Fruit fly (Drosophila melanogaster) whole organism, wandering third instar larva: ENCODE results near the gene Acsx4.

Experiments used
- Abd-B ChIP-seq: fragments of >200 bp; optimal IDR thresholded peaks from 2 replicates; lab custom pipeline; 2017; ENCODE audit warnings: missing biosample characterization, missing genetic modification characterization
- CG32264 ChIP-seq: fragments of 200-800 bp; sonication (Bioruptor generic); optimal IDR thresholded peaks from 2 replicates; lab custom pipeline; 2016; ENCODE audit warnings: missing biosample characterization, missing genetic modification characterization
- CG9705 ChIP-seq: fragments of 200-800 bp; sonication (Bioruptor generic); optimal IDR thresholded peaks from 2 replicates; lab custom pipeline; 2018; ENCODE audit warnings: missing biosample characterization, mild to moderate bottlenecking, missing genetic modification characterization
- CrebA ChIP-seq: fragments of 200-800 bp; sonication (Bioruptor generic); optimal IDR thresholded peaks from 2 replicates; lab custom pipeline; 2016; ENCODE audit warnings: missing biosample characterization, mild to moderate bottlenecking, missing genetic modification characterization, borderline replicate concordance
- Dfd ChIP-seq: fragments of >200 bp; optimal IDR thresholded peaks from 2 replicates; lab custom pipeline; 2017; ENCODE audit warnings: missing biosample characterization, missing genetic modification characterization
- HLH106 ChIP-seq: fragments of 200-800 bp; optimal IDR thresholded peaks from 3 replicates; lab custom pipeline; 2019; ENCODE audit warnings: missing biosample characterization, mild to moderate bottlenecking, missing genetic modification characterization, moderate library complexity
- Jra ChIP-seq: sonication (Bioruptor generic); optimal IDR thresholded peaks from 2 replicates; lab custom pipeline; 2016; ENCODE audit warnings: missing biosample characterization, missing genetic modification characterization
- N ChIP-seq: fragments of >200 bp; optimal IDR thresholded peaks from 2 replicates; lab custom pipeline; 2018; ENCODE audit warnings: missing biosample characterization, missing external identifiers, missing genetic modification characterization
- OdsH ChIP-seq: fragments of 200-800 bp; sonication (Bioruptor generic); optimal IDR thresholded peaks from 2 replicates; lab custom pipeline; 2016; ENCODE audit warnings: missing biosample characterization, mild to moderate bottlenecking, missing genetic modification characterization
- Rel ChIP-seq, 2 experiments: fragments of 200-800 bp; sonication (Bioruptor generic) in 1 of 2; optimal IDR thresholded peaks; 2 replicates in 1 of 2; 3 replicates in 1 of 2; lab custom pipeline; 2016 to 2019; ENCODE audit warnings: mild to moderate bottlenecking in 2 of 2, missing biosample characterization in 2 of 2, missing genetic modification characterization in 2 of 2, moderate library complexity in 1 of 2
- Sp1 ChIP-seq: fragments of 200-800 bp; sonication (Bioruptor generic); optimal IDR thresholded peaks from 3 replicates; lab custom pipeline; 2019; ENCODE audit warnings: missing biosample characterization, mild to moderate bottlenecking, missing genetic modification characterization, moderate library complexity
- Vsx2 ChIP-seq: fragments of 200-300, 225-300 bp; sonication (Bioruptor generic); optimal IDR thresholded peaks from 2 replicates; lab custom pipeline; 2018; ENCODE audit warnings: missing biosample characterization, missing genetic modification characterization; ENCODE audit not compliant: partially characterized antibody
- br ChIP-seq: fragments of 200-800 bp; sonication (Bioruptor generic); optimal IDR thresholded peaks from 2 replicates; lab custom pipeline; 2016; ENCODE audit warnings: missing biosample characterization, missing genetic modification characterization
- brk ChIP-seq: fragments of 200-800 bp; sonication (Bioruptor generic); optimal IDR thresholded peaks from 2 replicates; lab custom pipeline; 2016; ENCODE audit warnings: missing biosample characterization, mild to moderate bottlenecking, missing genetic modification characterization
- dsf ChIP-seq: sonication (Bioruptor generic); optimal IDR thresholded peaks from 2 replicates; lab custom pipeline; 2016; ENCODE audit warnings: missing biosample characterization, missing genetic modification characterization, borderline replicate concordance
- foxo ChIP-seq, 2 experiments: fragments of 200-800 bp; sonication (Bioruptor generic); optimal IDR thresholded peaks; 2 replicates in 1 of 2; 3 replicates in 1 of 2; lab custom pipeline; 2016 to 2017; ENCODE audit warnings: missing biosample characterization in 2 of 2, missing genetic modification characterization in 2 of 2
- jim ChIP-seq: fragments of 175-275, 200-325 bp; sonication (Bioruptor generic); optimal IDR thresholded peaks from 2 replicates; lab custom pipeline; 2016; ENCODE audit warnings: missing biosample characterization, mild to moderate bottlenecking, missing genetic modification characterization
- lola ChIP-seq: fragments of >200 bp; optimal IDR thresholded peaks from 2 replicates; lab custom pipeline; 2017; ENCODE audit warnings: missing biosample characterization, missing genetic modification characterization
- pan ChIP-seq: fragments of >200 bp; optimal IDR thresholded peaks from 2 replicates; lab custom pipeline; 2017
- psq ChIP-seq: fragments of 200-800 bp; sonication (Bioruptor generic); optimal IDR thresholded peaks from 3 replicates; lab custom pipeline; 2017; ENCODE audit warnings: missing biosample characterization, mild to moderate bottlenecking, missing genetic modification characterization, moderate library complexity
- rgr ChIP-seq: fragments of 200-800 bp; sonication (Bioruptor generic); optimal IDR thresholded peaks from 3 replicates; lab custom pipeline; 2016; ENCODE audit warnings: missing biosample characterization, mild to moderate bottlenecking, missing genetic modification characterization
- sage ChIP-seq: fragments of 200-800 bp; sonication (Bioruptor generic); optimal IDR thresholded peaks from 2 replicates; lab custom pipeline; 2016; ENCODE audit warnings: missing biosample characterization, mild to moderate bottlenecking, missing genetic modification characterization
- sv ChIP-seq: fragments of 200-800 bp; sonication (Bioruptor generic); optimal IDR thresholded peaks from 3 replicates; lab custom pipeline; 2016; ENCODE audit warnings: missing biosample characterization, missing genetic modification characterization
- tai ChIP-seq: sonication (Bioruptor generic); optimal IDR thresholded peaks from 2 replicates; lab custom pipeline; 2016; ENCODE audit warnings: missing biosample characterization, missing genetic modification characterization
- usp ChIP-seq: fragments of >200 bp; optimal IDR thresholded peaks from 2 replicates; lab custom pipeline; 2017; ENCODE audit warnings: missing biosample characterization, missing genetic modification characterization
- woc ChIP-seq: sonication (Bioruptor generic); optimal IDR thresholded peaks from 2 replicates; lab custom pipeline; 2016; ENCODE audit warnings: missing biosample characterization, mild to moderate bottlenecking, missing genetic modification characterization

The Acsx4 gene

DNA sequence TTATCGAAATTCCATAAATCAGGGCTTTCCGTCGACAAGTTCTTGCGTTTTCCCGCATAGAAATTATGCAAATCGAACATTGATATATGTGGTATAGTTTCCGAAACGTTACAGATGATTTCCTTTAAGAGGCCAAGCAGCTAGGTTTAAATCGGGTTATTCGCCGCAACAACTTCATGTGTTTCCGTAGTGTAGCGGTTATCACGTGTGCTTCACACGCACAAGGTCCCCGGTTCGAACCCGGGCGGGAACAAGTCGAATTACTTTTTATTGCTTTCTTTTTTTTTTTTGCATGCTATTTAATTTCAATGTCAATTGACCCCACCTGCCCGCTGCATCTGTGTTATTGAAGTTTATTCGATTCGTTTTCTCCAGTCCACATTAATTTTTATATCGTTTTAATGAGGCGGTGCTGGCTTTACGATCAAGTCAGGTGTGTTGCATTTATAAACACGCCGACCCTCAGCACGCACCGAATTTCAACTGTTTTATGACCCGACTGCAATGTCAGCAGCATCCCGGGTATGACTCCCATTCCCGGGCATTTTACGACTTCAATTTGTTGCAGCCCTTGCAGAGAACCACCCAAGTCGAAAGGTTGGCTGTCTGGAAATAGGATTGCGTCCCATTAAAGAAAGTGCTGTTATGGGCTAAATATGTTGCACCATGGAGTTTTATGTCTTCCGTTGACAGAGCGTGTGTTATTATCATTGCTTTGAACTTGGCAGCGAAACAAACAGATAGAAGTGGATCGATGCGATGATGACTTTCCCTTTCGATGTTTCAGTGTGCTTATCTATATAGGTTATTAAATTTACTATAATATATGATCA lies 6.8 kb downstream of the Acsx4 start:
- TF ChIP-seq Rel (GFP tag; optimal IDR thresholded peaks at IDR 0.05; lab: Kevin White, UChicago) (no peak), Rel (tag; optimal IDR thresholded peaks at IDR 0.05; lab: Kevin White, UChicago) (peak; percentile 15), sage (GFP tag; lab: Kevin White, UChicago) (no peak)

DNA sequence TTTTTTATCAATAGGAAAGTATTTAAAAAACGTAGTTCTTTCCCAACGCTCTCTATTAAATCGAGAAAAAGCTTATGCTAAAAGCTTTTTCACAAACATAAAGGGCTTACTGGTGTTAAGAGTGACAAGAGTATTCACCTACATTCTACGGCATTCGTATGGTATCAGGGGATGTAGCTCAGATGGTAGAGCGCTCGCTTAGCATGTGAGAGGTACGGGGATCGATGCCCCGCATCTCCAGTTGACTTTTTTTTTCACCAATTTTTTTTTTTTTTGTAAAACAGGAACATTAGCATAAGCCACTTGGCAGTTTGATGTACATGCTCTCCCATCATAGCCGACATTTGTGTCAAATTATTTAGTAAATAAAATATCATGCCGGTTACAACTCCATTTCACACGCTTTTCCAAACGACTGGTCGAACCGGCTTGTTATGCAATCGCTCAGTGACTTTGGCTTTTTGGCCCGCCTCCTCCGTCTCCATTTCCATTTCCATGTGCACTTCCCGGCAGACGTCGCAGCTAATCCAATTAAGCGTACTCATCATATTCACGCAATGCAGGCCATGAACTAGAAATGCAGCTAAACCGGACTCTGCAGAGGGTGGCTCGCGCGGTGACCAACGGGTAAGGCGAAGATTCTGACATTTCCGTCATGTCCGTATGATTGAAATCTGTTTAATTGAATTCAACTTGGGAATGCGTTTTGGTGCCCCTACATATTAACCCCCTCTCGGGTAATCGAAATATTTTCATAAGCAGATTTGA lies 7.7 kb downstream of the Acsx4 start:
- TF ChIP-seq CG9705 (no peak), OdsH (GFP tag; lab: Kevin White, UChicago) (no peak), N (GFP tag; lab: Kevin White, UChicago) (no peak), HLH106 (tag; lab: Kevin White, UChicago) (no peak), Vsx2 (no peak), tai (GFP tag; lab: Kevin White, UChicago) (no peak), CG32264 (GFP tag; lab: Kevin White, UChicago) (no peak), usp (GFP tag; lab: Kevin White, UChicago) (no peak), jim (GFP tag; lab: Kevin White, UChicago) (no peak), dsf (GFP tag; lab: Kevin White, UChicago) (no peak), foxo (GFP tag; optimal IDR thresholded peaks at IDR 0.05; lab: Kevin White, UChicago) (no peak), pan (lab: Kevin White, UChicago) (no peak), woc (no peak)

DNA sequence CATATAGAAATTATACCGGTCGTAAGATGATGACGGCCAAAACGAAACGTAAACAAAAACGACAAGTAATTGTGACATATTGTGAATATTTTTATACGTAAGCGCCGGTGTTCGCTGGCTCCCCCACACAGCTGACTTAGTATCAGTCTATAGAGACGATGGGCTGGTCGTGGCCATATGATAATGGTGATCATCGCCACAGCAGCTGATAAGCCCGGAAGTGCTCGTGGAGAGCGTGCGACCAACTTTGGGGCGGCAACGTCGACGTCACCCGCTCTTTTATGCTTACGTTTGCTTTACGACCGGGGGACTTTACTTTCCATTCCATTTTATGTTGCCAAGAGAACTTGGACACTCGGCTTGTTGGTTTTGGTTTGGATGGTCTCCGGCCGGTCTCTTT lies 9.4 kb downstream of the Acsx4 start:
- TF ChIP-seq Rel (GFP tag; optimal IDR thresholded peaks at IDR 0.05; lab: Kevin White, UChicago): no peak
- TF ChIP-seq Rel (tag; optimal IDR thresholded peaks at IDR 0.05; lab: Kevin White, UChicago): peak; percentile 5
- TF ChIP-seq tai (GFP tag; lab: Kevin White, UChicago): no peak

DNA sequence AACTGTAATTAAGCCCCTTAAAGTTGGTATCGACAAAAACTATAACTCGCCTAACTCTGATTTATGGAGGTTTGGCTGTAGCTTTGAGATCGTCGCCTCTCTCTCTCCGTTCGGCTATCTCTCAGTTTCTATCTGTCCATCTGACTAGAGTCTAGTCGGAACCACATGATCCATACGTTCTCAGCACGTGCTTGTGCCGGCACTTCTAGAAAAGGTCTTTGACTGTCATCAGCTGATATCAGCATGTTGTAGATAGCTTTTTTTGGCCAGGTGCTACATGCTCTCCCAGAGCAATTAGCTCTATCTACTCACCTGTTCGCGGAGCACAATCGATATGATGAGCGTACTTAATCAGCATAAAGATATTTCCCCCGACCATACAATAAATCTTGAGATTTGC lies 10.3 kb downstream of the Acsx4 start:
- no peak for TF ChIP-seq psq (GFP tag; lab: Kevin White, UChicago)
- TF ChIP-seq br (GFP tag; lab: Kevin White, UChicago): no peak
- TF ChIP-seq woc: no peak
- TF ChIP-seq Dfd (GFP tag; lab: Kevin White, UChicago): no peak
- TF ChIP-seq Jra: no peak
- no peak for TF ChIP-seq N (GFP tag; lab: Kevin White, UChicago)
- no peak for TF ChIP-seq foxo (GFP tag; optimal IDR thresholded peaks at IDR 0.05; lab: Kevin White, UChicago)
- no peak for TF ChIP-seq dsf (GFP tag; lab: Kevin White, UChicago)
- no peak for TF ChIP-seq Vsx2
- TF ChIP-seq sv (GFP tag; lab: Kevin White, UChicago): no peak
- TF ChIP-seq rgr (GFP tag; lab: Kevin White, UChicago): no peak
- TF ChIP-seq CrebA (GFP tag; lab: Kevin White, UChicago): no peak
- no peak for TF ChIP-seq lola (GFP tag; lab: Kevin White, UChicago)
- TF ChIP-seq tai (GFP tag; lab: Kevin White, UChicago): no peak
- no peak for TF ChIP-seq Sp1 (GFP tag; lab: Kevin White, UChicago)
- TF ChIP-seq OdsH (GFP tag; lab: Kevin White, UChicago): no peak
- no peak for TF ChIP-seq Abd-B (GFP tag; lab: Kevin White, UChicago)

DNA sequence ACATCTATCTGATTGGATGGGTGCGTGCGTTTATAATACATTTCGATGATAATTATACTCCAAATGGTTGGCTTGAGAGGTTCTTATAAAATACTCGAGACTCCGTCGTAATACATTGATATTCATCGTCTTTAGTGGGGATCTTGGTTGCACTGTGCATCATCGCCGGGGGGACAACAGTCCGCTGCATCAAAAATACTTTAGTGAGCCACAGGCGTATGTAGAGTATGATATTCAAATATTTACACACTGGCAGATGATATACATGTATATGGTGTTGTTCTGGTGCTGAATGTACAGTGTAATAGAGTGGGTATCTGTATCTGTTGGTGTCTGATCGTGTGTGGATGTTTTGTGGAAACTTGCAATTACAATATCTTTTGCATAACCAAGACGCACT lies 12.0 kb downstream of the Acsx4 start:
- no peak for TF ChIP-seq HLH106 (tag; lab: Kevin White, UChicago)
- TF ChIP-seq woc: no peak
- no peak for TF ChIP-seq brk
- TF ChIP-seq rgr (GFP tag; lab: Kevin White, UChicago): no peak
- TF ChIP-seq tai (GFP tag; lab: Kevin White, UChicago): no peak
- TF ChIP-seq foxo (GFP tag; optimal IDR thresholded peaks at IDR 0.05; lab: Kevin White, UChicago): no peak
- TF ChIP-seq jim (GFP tag; lab: Kevin White, UChicago): no peak
- no peak for TF ChIP-seq lola (GFP tag; lab: Kevin White, UChicago)
- no peak for TF ChIP-seq br (GFP tag; lab: Kevin White, UChicago)
- TF ChIP-seq OdsH (GFP tag; lab: Kevin White, UChicago): no peak
- TF ChIP-seq CG32264 (GFP tag; lab: Kevin White, UChicago): no peak
- no peak for TF ChIP-seq usp (GFP tag; lab: Kevin White, UChicago)
- TF ChIP-seq Abd-B (GFP tag; lab: Kevin White, UChicago): no peak
- TF ChIP-seq dsf (GFP tag; lab: Kevin White, UChicago): no peak
- TF ChIP-seq Jra: no peak
- TF ChIP-seq CG9705: no peak
